Worm (Caenorhabditis elegans) whole organism, late embryonic: Measurements from ENCODE around the gene jhdm-1.

Source experiments
- ama-1 ChIP-seq: fragments of 150-350 bp; optimal IDR thresholded peaks from 2 replicates; lab custom pipeline; 2014
- ceh-19 ChIP-seq: fragments of 200-800 bp; sonication (Bioruptor generic); optimal IDR thresholded peaks from 2 replicates; lab custom pipeline; 2018; ENCODE audit warnings: mild to moderate bottlenecking, missing genetic modification characterization, missing compliant biosample characterization
- ceh-31 ChIP-seq: sonication (generic microtip); optimal IDR thresholded peaks from 2 replicates; lab custom pipeline; 2016; ENCODE audit warnings: missing genetic modification characterization, missing compliant biosample characterization
- ceh-34 ChIP-seq: sonication (generic microtip); optimal IDR thresholded peaks from 2 replicates; lab custom pipeline; 2016; ENCODE audit warnings: mild to moderate bottlenecking, missing genetic modification characterization, missing compliant biosample characterization
- ceh-6 ChIP-seq: fragments of 200-800 bp; sonication (Bioruptor generic); optimal IDR thresholded peaks from 2 replicates; lab custom pipeline; 2018; ENCODE audit warnings: mild to moderate bottlenecking, missing genetic modification characterization, missing compliant biosample characterization
- eyg-1 ChIP-seq: sonication (generic microtip); optimal IDR thresholded peaks from 2 replicates; lab custom pipeline; 2016; ENCODE audit warnings: missing genotype, missing genetic modification characterization, missing compliant biosample characterization
- fkh-10 ChIP-seq: fragments of 150-350 bp; optimal IDR thresholded peaks from 2 replicates; lab custom pipeline; 2014; ENCODE audit warnings: missing biosample characterization, missing genetic modification reagents, missing genetic modification characterization
- nhr-11 ChIP-seq: fragments of 150-350 bp; optimal IDR thresholded peaks from 2 replicates; lab custom pipeline; 2014; ENCODE audit warnings: missing biosample characterization, missing genetic modification characterization
- pag-3 ChIP-seq: sonication (generic microtip); optimal IDR thresholded peaks from 2 replicates; lab custom pipeline; 2016; ENCODE audit warnings: missing compliant biosample characterization, missing genetic modification characterization, borderline replicate concordance
- pha-4 ChIP-seq: fragments of 150-350 bp; optimal IDR thresholded peaks from 2 replicates; lab custom pipeline; 2018; ENCODE audit warnings: missing biosample characterization, missing genetic modification reagents, missing genetic modification characterization
- sox-2 ChIP-seq: fragments of 200-800 bp; sonication (Bioruptor generic); IDR thresholded peaks from 2 replicates; pipeline ENCODE4 v1.3.6; 2022; ENCODE audit warnings: missing genetic modification reagents, missing genetic modification characterization, missing compliant biosample characterization
- zip-5 ChIP-seq: sonication (generic microtip); optimal IDR thresholded peaks from 2 replicates; lab custom pipeline; 2016; ENCODE audit warnings: missing genetic modification characterization, missing compliant biosample characterization

- no peak for TF ChIP-seq ceh-19
- TF ChIP-seq pha-4 (tag; lab: Kevin White, UChicago): no peak
- TF ChIP-seq ama-1 (lab: Kevin White, UChicago): no peak
- no peak for TF ChIP-seq ceh-6 (GFP tag; lab: Kevin White, UChicago)
- no peak for TF ChIP-seq nhr-11
- no peak for TF ChIP-seq zip-5 (tag; lab: Kevin White, UChicago)
- peak; percentile 27 for TF ChIP-seq ceh-34 (tag; lab: Kevin White, UChicago)
- TF ChIP-seq pag-3 (tag; lab: Kevin White, UChicago): no peak
- TF ChIP-seq ceh-31: peak; percentile 65
- no peak for TF ChIP-seq fkh-10 (GFP tag; lab: Kevin White, UChicago)
- no peak for TF ChIP-seq eyg-1 (tag; lab: Kevin White, UChicago)
- no peak for TF ChIP-seq sox-2 (GFP tag; lab: Robert Waterston, UW)
Observed at ce11 chrIII:6420995-6421404, 33.3 kb upstream of the jhdm-1 start.
